Worm (Caenorhabditis elegans): Measurements from ENCODE around the gene T25E12.14.

DNA sequence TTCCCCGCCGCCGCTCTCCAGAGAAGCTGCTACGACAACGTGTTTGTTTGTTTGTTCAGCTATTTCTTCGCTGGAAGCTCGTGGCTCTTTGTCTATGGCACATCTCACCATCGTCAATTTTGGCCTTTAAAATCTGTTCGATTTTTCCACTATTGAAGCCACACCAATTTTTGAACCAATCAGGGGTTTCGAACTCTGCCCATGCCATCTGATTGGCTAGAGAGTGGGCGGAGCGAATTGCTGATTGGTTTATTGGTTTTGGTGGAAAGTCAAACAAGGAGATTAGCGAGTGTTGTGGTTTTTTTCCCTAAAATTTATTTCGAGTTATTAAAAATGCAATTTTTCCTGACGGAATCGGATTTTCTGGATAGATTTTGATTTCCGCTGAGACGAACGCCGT lies 29.2 kb downstream of the T25E12.14 start:
- TF ChIP-seq T22C8.4 (GFP tag; IDR thresholded peaks at IDR 0.05) (no peak), klf-2 (GFP tag; conservative IDR thresholded peaks at IDR 0.05) (no peak), tab-1 (GFP tag; IDR thresholded peaks at IDR 0.05) (no peak), ztf-29 (GFP tag; IDR thresholded peaks at IDR 0.05) (no peak), flt-1 (GFP tag; IDR thresholded peaks at IDR 0.05) (no peak), med-1 (GFP tag; optimal IDR thresholded peaks at IDR 0.05; ENCODE audit: insufficient read depth) (no peak), cog-1 (tag; optimal IDR thresholded peaks at IDR 0.05) (no peak)
